Worm (Caenorhabditis elegans) whole organism, mixed stage, embryonic: Measurements from ENCODE around the gene sra-32.

Source experiments
- M03D4.4 ChIP-seq: sonication (generic microtip); optimal IDR thresholded peaks from 2 replicates; lab custom pipeline; 2017; ENCODE audit warnings: mild to moderate bottlenecking, missing genetic modification characterization, missing compliant biosample characterization
- bed-3 ChIP-seq: fragments of 200-800 bp; sonication (Bioruptor generic); optimal IDR thresholded peaks from 3 replicates; lab custom pipeline; 2018; ENCODE audit warnings: mild to moderate bottlenecking, missing genetic modification characterization, moderate library complexity, missing compliant biosample characterization
- blmp-1 ChIP-seq: fragments of 150-350 bp; optimal IDR thresholded peaks from 2 replicates; lab custom pipeline; 2014; ENCODE audit warnings: missing biosample characterization, missing genetic modification characterization
- ceh-39 ChIP-seq: fragments of 150-350 bp; optimal IDR thresholded peaks from 2 replicates; lab custom pipeline; 2014; ENCODE audit warnings: missing biosample characterization, missing genetic modification characterization
- ceh-83 ChIP-seq: fragments of 200-800 bp; sonication (Bioruptor generic); optimal IDR thresholded peaks from 2 replicates; lab custom pipeline; 2018; ENCODE audit warnings: mild to moderate bottlenecking, missing genetic modification characterization, missing compliant biosample characterization
- ces-1 ChIP-seq: fragments of 150-350 bp; optimal IDR thresholded peaks from 2 replicates; lab custom pipeline; 2014; ENCODE audit warnings: missing biosample characterization, missing genetic modification reagents, missing genetic modification characterization
- cnd-1 ChIP-seq: fragments of 200-800 bp; sonication (Bioruptor generic); optimal IDR thresholded peaks from 2 replicates; lab custom pipeline; 2018; ENCODE audit warnings: mild to moderate bottlenecking, missing genetic modification characterization, missing compliant biosample characterization
- drap-1 ChIP-seq: fragments of 200-800 bp; sonication (Bioruptor generic); optimal IDR thresholded peaks from 3 replicates; lab custom pipeline; 2018; ENCODE audit warnings: mild to moderate bottlenecking, missing genetic modification characterization, missing compliant biosample characterization
- elt-1 ChIP-seq: sonication (generic microtip); optimal IDR thresholded peaks from 2 replicates; lab custom pipeline; 2017; ENCODE audit warnings: missing genetic modification characterization, mild to moderate bottlenecking, missing compliant biosample characterization, antibody characterized with exemption, moderate library complexity, borderline replicate concordance; ENCODE audit not compliant: insufficient read depth
- ham-2 ChIP-seq: fragments of 200-800 bp; sonication (Bioruptor generic); optimal IDR thresholded peaks from 2 replicates; lab custom pipeline; 2018; ENCODE audit warnings: mild to moderate bottlenecking, missing genetic modification characterization, missing compliant biosample characterization
- hlh-1 ChIP-seq: fragments of 150-350 bp; optimal IDR thresholded peaks from 2 replicates; lab custom pipeline; 2014; ENCODE audit warnings: missing biosample characterization, missing genetic modification reagents, missing genetic modification characterization
- lin-13 ChIP-seq: fragments of 150-350 bp; optimal IDR thresholded peaks from 2 replicates; lab custom pipeline; 2014; ENCODE audit warnings: missing biosample characterization, missing genetic modification characterization
- lin-32 ChIP-seq: fragments of 200-800 bp; sonication (Bioruptor generic); optimal IDR thresholded peaks from 2 replicates; lab custom pipeline; 2018; ENCODE audit warnings: mild to moderate bottlenecking, missing genetic modification characterization, missing compliant biosample characterization
- lsy-2 ChIP-seq: fragments of 150-350 bp; optimal IDR thresholded peaks from 2 replicates; lab custom pipeline; 2014; ENCODE audit warnings: missing biosample characterization, missing genetic modification characterization
- mab-5 ChIP-seq: fragments of 150-350 bp; optimal IDR thresholded peaks from 2 replicates; lab custom pipeline; 2014; ENCODE audit warnings: missing biosample characterization, missing genetic modification characterization
- mep-1 ChIP-seq: fragments of 150-350 bp; optimal IDR thresholded peaks from 2 replicates; lab custom pipeline; 2017; ENCODE audit warnings: missing biosample characterization, missing genetic modification reagents, missing genetic modification characterization, inconsistent platforms
- mls-2 ChIP-seq: sonication (generic microtip); optimal IDR thresholded peaks from 2 replicates; lab custom pipeline; 2016; ENCODE audit warnings: mild to moderate bottlenecking, missing genetic modification characterization, moderate library complexity, missing compliant biosample characterization
- nhr-12 ChIP-seq: fragments of 150-350 bp; optimal IDR thresholded peaks from 2 replicates; lab custom pipeline; 2014; ENCODE audit warnings: missing biosample characterization, missing genetic modification characterization
- nhr-2 ChIP-seq: fragments of 150-350 bp; optimal IDR thresholded peaks from 2 replicates; lab custom pipeline; 2014; ENCODE audit warnings: missing biosample characterization, missing genetic modification characterization
- nhr-28 ChIP-seq: fragments of 150-350 bp; optimal IDR thresholded peaks from 2 replicates; lab custom pipeline; 2014; ENCODE audit warnings: missing biosample characterization, missing genetic modification characterization
- nhr-76 ChIP-seq: sonication (generic microtip); optimal IDR thresholded peaks from 2 replicates; lab custom pipeline; 2017; ENCODE audit warnings: missing biosample characterization, missing genetic modification characterization
- sem-2 ChIP-seq: fragments of 200-800 bp; sonication (Bioruptor generic); optimal IDR thresholded peaks from 2 replicates; lab custom pipeline; 2018; ENCODE audit warnings: mild to moderate bottlenecking, missing genetic modification characterization, missing compliant biosample characterization
- snpc-4 ChIP-seq: fragments of 150-350 bp; optimal IDR thresholded peaks from 2 replicates; lab custom pipeline; 2014; ENCODE audit warnings: missing biosample characterization, missing genetic modification characterization
- sptf-1 ChIP-seq: sonication (generic microtip); optimal IDR thresholded peaks from 2 replicates; lab custom pipeline; 2017; ENCODE audit warnings: mild to moderate bottlenecking, missing genetic modification characterization, moderate library complexity, missing compliant biosample characterization
- unc-39 ChIP-seq: fragments of 150-350 bp; optimal IDR thresholded peaks from 2 replicates; lab custom pipeline; 2014; ENCODE audit warnings: missing biosample characterization, missing genetic modification characterization
- unc-62 ChIP-seq: fragments of 150-350 bp; optimal IDR thresholded peaks from 2 replicates; lab custom pipeline; 2014; ENCODE audit warnings: missing biosample characterization, missing genetic modification reagents, missing genetic modification characterization
- zip-8 ChIP-seq: fragments of 150-350 bp; optimal IDR thresholded peaks from 2 replicates; lab custom pipeline; 2014; ENCODE audit warnings: missing biosample characterization, missing genetic modification characterization
- ztf-11 ChIP-seq: fragments of 150-350 bp; optimal IDR thresholded peaks from 2 replicates; lab custom pipeline; 2014; ENCODE audit warnings: missing biosample characterization, missing genetic modification characterization

sra-32 gene

DNA sequence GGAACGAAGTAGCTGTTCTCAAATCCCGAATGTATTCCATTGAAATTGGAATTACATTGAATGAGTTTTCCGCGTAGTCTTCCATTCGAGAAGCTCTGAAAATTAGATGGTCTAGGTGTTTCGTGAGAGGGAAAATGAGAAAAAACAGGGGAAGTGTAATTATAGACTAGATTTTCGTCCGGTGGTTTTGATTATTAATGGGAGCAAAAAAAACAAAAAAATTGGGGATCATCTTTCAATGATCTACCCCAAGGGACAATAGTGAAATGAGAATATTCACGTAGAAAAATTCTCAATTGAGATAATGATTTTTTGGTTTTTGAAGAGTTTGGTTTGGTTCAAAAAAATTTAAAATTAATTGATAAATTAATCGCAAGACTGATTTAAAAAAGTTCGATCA is at the start of gene sra-32:
sra-32 (minus strand) TSS at position 101 of the 400 bp plus-strand sequence.
- TF ChIP-seq sptf-1 (tag; lab: Kevin White, UChicago) (no peak), unc-62 (no peak), M03D4.4 (tag; lab: Kevin White, UChicago) (no peak), elt-1 (tag; lab: Kevin White, UChicago) (no peak), lsy-2 (tag; lab: Kevin White, UChicago) (no peak), drap-1 (no peak), lin-13 (tag; lab: Kevin White, UChicago) (no peak), ham-2 (no peak), mab-5 (tag; lab: Kevin White, UChicago) (no peak), sem-2 (GFP tag; lab: Kevin White, UChicago) (no peak), nhr-76 (no peak), hlh-1 (tag; lab: Kevin White, UChicago) (no peak), blmp-1 (tag; lab: Kevin White, UChicago) (no peak), lin-32 (GFP tag; lab: Kevin White, UChicago) (no peak)

DNA sequence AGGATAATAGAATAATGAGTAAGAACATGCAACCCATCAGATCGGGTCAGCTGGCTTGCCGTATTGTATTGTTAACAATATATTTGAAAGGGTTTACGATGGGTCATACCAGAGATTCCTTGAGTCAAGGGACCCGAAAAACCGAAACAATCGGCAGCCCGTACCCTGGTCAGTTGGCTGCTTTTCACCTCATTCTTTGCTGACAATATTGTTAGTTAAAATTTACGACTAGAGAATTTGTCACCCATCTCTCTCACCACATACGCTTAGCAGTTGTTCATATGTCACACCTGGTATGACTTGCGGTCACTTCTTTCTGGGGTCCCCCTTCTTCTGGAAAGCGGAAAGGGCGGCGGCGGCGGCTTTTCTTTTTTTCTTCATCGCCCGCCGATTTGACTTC is 49.3 kb upstream of the sra-32 start:
- peak; percentile 56 for TF ChIP-seq hlh-1 (tag; lab: Kevin White, UChicago)
- TF ChIP-seq nhr-28 (tag; lab: Kevin White, UChicago), result no peak
- TF ChIP-seq nhr-76, result no peak
- TF ChIP-seq, all 35 proteins: peak for 1

DNA sequence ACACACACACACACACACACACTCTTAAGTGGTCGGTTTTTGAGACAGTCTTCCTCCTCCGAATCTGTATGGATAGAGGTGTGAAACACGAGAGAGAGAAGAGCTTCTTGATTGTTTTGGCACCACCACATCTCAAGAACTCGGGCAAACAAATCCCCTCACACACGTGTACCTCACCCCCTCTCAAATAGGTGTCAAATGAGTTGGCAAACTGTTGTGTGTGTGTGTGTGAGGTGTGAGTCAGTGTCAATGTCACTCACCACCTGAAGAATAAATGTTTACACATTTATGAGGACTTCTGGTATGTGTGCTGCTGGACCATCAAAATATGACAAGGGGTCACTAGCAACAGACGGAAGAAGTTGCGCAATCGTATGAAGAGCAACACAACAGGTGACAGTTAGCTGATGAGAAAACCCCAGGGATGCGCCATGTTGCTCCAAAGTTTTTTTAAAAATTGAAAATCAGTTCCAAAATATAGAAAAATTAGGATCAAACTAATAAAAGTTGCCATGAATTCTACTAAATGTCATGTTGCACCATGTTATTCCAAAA is 48.2 kb upstream of the sra-32 start:
- TF ChIP-seq unc-62, result peak; percentile 8
- no peak for TF ChIP-seq lsy-2 (tag; lab: Kevin White, UChicago)
- TF ChIP-seq nhr-2, result peak; percentile 93
- peak; percentile 9 for TF ChIP-seq cnd-1 (tag; lab: Kevin White, UChicago)
- TF ChIP-seq ceh-39 (tag; lab: Kevin White, UChicago), result no peak
- TF ChIP-seq hlh-1 (tag; lab: Kevin White, UChicago), result peak; percentile 77
- TF ChIP-seq mep-1 (tag; lab: Kevin White, UChicago), result no peak
- TF ChIP-seq bed-3, result no peak
- TF ChIP-seq zip-8 (tag; lab: Kevin White, UChicago), result peak; percentile 73

DNA sequence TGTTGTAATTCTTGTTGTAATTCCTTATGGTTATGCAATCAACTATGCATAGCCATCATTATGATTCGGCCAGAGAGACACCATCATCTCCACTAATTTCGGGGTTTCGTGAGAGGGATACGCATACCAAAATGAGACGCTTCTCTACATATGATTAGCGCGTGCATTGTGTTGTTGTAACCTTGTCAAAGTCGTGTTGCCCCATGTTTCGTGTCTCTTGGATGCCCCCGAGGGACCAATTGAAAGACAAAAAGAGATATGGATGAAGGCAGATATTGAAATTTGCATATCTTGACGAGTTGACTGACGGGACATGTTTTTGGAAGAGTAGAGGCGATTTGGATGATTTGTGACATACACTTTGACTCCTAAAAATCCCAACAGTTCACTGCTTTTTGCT is 47.6 kb upstream of the sra-32 start:
- TF ChIP-seq ztf-11 (tag; lab: Kevin White, UChicago), result peak; percentile 8
- TF ChIP-seq unc-62, result peak; percentile 65
- TF ChIP-seq blmp-1 (tag; lab: Kevin White, UChicago), result no peak
- TF ChIP-seq sptf-1 (tag; lab: Kevin White, UChicago), result peak; percentile 60
- TF ChIP-seq ces-1 (GFP tag; lab: Kevin White, UChicago), result peak; percentile 85

DNA sequence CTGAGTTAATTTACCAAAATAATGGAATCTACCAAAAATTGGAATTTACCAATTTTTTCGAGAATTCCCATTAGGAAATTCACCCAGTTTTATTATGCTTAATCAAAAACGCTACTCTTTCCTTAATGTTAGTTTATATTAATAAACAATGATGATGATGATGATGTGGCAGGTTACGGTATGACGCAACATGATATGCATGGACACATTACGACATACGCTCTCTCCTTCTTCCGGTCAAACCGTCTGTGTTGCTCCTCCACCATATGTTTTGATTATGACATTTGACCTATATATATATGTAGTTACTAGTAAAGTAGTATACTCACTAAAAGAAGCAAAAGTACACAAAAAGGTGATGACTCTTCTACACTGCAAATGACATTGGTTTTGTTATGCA is 45.6 kb upstream of the sra-32 start:
- TF ChIP-seq lin-32 (GFP tag; lab: Kevin White, UChicago) (peak; percentile 46), zip-8 (tag; lab: Kevin White, UChicago) (peak; percentile 92), lin-13 (tag; lab: Kevin White, UChicago) (no peak), snpc-4 (tag; lab: Kevin White, UChicago) (no peak), cnd-1 (tag; lab: Kevin White, UChicago) (peak; percentile 61), mls-2 (no peak), nhr-2 (peak; percentile 99), unc-62 (peak; percentile 52)

DNA sequence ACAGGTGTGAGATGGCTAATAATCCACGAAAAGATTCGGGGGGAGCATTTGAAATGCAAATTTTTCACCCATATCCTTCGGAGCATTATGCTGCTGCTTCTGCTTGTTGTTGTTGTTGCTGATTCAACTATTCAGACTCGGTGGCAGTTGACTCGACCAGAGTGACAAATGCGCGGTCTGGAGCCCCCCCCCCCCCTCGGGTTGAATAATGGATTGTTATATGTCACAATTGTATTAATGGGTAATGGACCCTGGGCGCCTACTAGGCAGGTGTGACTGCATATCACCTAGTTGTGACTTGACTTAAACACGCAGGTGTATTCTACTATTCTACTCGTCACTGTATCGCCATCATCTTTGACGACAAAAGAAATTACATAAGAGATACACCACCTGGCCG is 43.8 kb upstream of the sra-32 start:
- peak; percentile 49 for TF ChIP-seq sptf-1 (tag; lab: Kevin White, UChicago)
- TF ChIP-seq unc-62, result no peak
- no peak for TF ChIP-seq nhr-76
- no peak for TF ChIP-seq unc-39 (tag; lab: Kevin White, UChicago)
- no peak for TF ChIP-seq nhr-12 (tag; lab: Kevin White, UChicago)

DNA sequence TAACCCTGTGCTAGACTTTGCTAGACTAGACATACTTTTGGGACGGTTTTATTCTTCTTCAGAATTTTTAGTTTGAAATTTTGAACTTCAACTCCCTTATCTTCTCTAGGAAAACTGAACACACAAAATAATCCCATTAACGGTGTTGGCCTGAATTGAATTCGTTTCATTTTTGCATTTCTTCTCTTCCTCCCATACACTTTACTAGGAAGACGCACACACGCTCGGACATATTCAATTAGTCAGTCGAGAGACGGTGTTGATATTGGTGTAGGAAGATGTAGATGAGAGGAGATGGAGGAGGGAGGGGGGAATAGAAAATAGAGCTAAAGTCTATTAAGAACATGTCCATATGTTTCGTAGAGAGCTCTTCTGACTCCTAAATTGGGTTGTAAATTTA is 42.9 kb upstream of the sra-32 start:
- no peak for TF ChIP-seq elt-1 (tag; lab: Kevin White, UChicago)
- TF ChIP-seq sem-2 (GFP tag; lab: Kevin White, UChicago), result no peak
- TF ChIP-seq unc-62, result no peak
- TF ChIP-seq mls-2, result no peak
- TF ChIP-seq ces-1 (GFP tag; lab: Kevin White, UChicago), result peak; percentile 98
- TF ChIP-seq ceh-83 (GFP tag; lab: Kevin White, UChicago), result no peak
